Worm (Caenorhabditis elegans): ENCODE results near the gene Y48B6A.13.

DNA sequence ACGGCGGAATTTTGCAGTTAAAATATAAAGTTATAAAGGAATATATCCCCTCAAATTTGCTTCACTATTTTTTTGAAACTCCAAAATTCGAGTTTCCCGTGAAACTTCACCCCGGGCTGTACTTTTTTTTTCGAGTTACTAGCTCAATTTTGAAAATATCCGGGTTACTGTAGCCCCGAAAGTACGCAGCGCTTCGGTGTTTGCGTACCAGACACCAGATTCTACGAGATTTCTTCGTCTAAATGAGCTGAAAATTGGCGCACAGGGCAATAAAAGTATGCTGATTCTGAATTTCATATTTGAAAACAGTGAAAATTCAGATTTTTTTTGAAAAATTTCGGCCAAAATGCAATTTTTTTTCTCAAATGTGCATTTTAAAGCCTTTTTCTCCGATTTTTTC is 4.9 kb upstream of the Y48B6A.13 start:
- no peak for TF ChIP-seq fkh-10 (GFP tag; optimal IDR thresholded peaks at IDR 0.05)
- no peak for TF ChIP-seq nhr-11 (tag; optimal IDR thresholded peaks at IDR 0.05)
- TF ChIP-seq snpc-1.2 (GFP tag; IDR thresholded peaks at IDR 0.05): no peak
- TF ChIP-seq ceh-82 (tag; optimal IDR thresholded peaks at IDR 0.05): no peak
- no peak for TF ChIP-seq pha-4 (GFP tag; IDR thresholded peaks at IDR 0.05)
- no peak for TF ChIP-seq pha-4 (tag; optimal IDR thresholded peaks at IDR 0.05)
- TF ChIP-seq dve-1 (tag; optimal IDR thresholded peaks at IDR 0.05; ENCODE audit: insufficient read depth): no peak
- TF ChIP-seq lin-15B (tag; optimal IDR thresholded peaks at IDR 0.05): no peak
- TF ChIP-seq unc-130 (GFP tag; optimal IDR thresholded peaks at IDR 0.05): no peak
- no peak for TF ChIP-seq T20F7.1 (GFP tag; optimal IDR thresholded peaks at IDR 0.05)
- TF ChIP-seq T26A8.4 (GFP tag; IDR thresholded peaks at IDR 0.05): no peak
- no peak for TF ChIP-seq cey-2 (tag; optimal IDR thresholded peaks at IDR 0.05; ENCODE audit: borderline replicate concordance, insufficient read depth)
- TF ChIP-seq dpl-1 (GFP tag; optimal IDR thresholded peaks at IDR 0.05): no peak
- TF ChIP-seq aha-1 (tag): peak; percentile 92
- no peak for TF ChIP-seq ama-1 (optimal IDR thresholded peaks at IDR 0.05)

Measured in whole organism, L4 larva.